Fruit fly (Drosophila melanogaster): ENCODE measurements around the gene Fancd2.

- TF ChIP-seq kay (GFP tag; ENCODE audit: borderline replicate concordance) (no peak), cnc (optimal IDR thresholded peaks at IDR 0.05) (no peak), CG5204 (GFP tag; optimal IDR thresholded peaks at IDR 0.05) (no peak)
Measured at dm6 chr3R:20802253-20802652, 13.7 kb downstream of the Fancd2 start.
